Fruit fly (Drosophila melanogaster) whole organism, embryonic: Measurements from ENCODE around the gene CG6431.
A peak's percentile ranks its signal among the peaks of the same experiment; 100 is the strongest.

Experiments used
- Bdp1 ChIP-seq: fragments of 200-800 bp; sonication (Bioruptor generic); optimal IDR thresholded peaks from 3 replicates; lab custom pipeline; 2016; ENCODE audit warnings: missing biosample characterization, missing genetic modification characterization
- CG10959 ChIP-seq: fragments of 200-800 bp; sonication (Bioruptor generic); IDR thresholded peaks from 2 replicates; pipeline ENCODE4 v1.3.6; 2022; ENCODE audit warnings: missing biosample characterization, missing genetic modification characterization
- CG10979 ChIP-seq: fragments of 200-800 bp; sonication (Bioruptor generic); optimal IDR thresholded peaks from 2 replicates; lab custom pipeline; 2018; ENCODE audit warnings: missing biosample characterization, mild to moderate bottlenecking, missing genetic modification characterization, moderate library complexity
- CG12769 ChIP-seq: fragments of 200-800 bp; sonication (Bioruptor generic); optimal IDR thresholded peaks from 2 replicates; lab custom pipeline; 2019; ENCODE audit warnings: missing biosample characterization, mild to moderate bottlenecking, missing genetic modification characterization, moderate library complexity
- CG12942 ChIP-seq: fragments of 200-800 bp; sonication (Bioruptor generic); optimal IDR thresholded peaks from 3 replicates; lab custom pipeline; 2016; ENCODE audit warnings: missing biosample characterization, missing genetic modification characterization
- CG14014 ChIP-seq: fragments of 200-800 bp; sonication (Bioruptor generic); IDR thresholded peaks from 2 replicates; pipeline ENCODE4 v1.3.6; 2022; ENCODE audit warnings: missing biosample characterization, missing genetic modification characterization
- CG14050 ChIP-seq: fragments of 200-800 bp; sonication (Bioruptor generic); IDR thresholded peaks from 3 replicates; pipeline ENCODE4 v1.3.6; 2022; ENCODE audit warnings: missing biosample characterization, missing genetic modification characterization
- CG14441 ChIP-seq: fragments of 200-800 bp; sonication (Bioruptor generic); IDR thresholded peaks from 2 replicates; pipeline ENCODE4 v1.3.6; 2022; ENCODE audit warnings: missing biosample characterization, missing genetic modification characterization
- CG14860 ChIP-seq: fragments of 200-800 bp; sonication (Bioruptor generic); IDR thresholded peaks from 3 replicates; pipeline ENCODE4 v1.3.6; 2022; ENCODE audit warnings: missing biosample characterization, missing genetic modification characterization; ENCODE audit not compliant: partially characterized antibody
- CG16779 ChIP-seq: fragments of 200-800 bp; sonication (Bioruptor generic); IDR thresholded peaks from 2 replicates; pipeline ENCODE4 v1.3.6; 2022; ENCODE audit warnings: missing biosample characterization, missing genetic modification characterization
- CG17802 ChIP-seq: fragments of 200-800 bp; sonication (Bioruptor generic); optimal IDR thresholded peaks from 2 replicates; lab custom pipeline; 2018; ENCODE audit warnings: missing biosample characterization, mild to moderate bottlenecking, missing genetic modification characterization, moderate library complexity
- CG32767 ChIP-seq: fragments of 200-800 bp; sonication (Bioruptor generic); IDR thresholded peaks from 2 replicates; pipeline ENCODE4 v1.3.6; 2022; ENCODE audit warnings: missing biosample characterization, missing genetic modification characterization
- CG4328 ChIP-seq: fragments of 200-800 bp; sonication (Bioruptor generic); optimal IDR thresholded peaks from 3 replicates; lab custom pipeline; 2017; ENCODE audit warnings: missing biosample characterization, missing genetic modification reagents, missing genetic modification characterization
- CG6813 ChIP-seq: fragments of 200-800 bp; sonication (Bioruptor generic); optimal IDR thresholded peaks from 2 replicates; lab custom pipeline; 2017; ENCODE audit warnings: missing biosample characterization, missing genetic modification characterization, mild to moderate bottlenecking, moderate library complexity, missing genetic modification reagents
- CG8924 ChIP-seq: fragments of 200-800 bp; optimal IDR thresholded peaks from 3 replicates; lab custom pipeline; 2019; ENCODE audit warnings: missing biosample characterization, mild to moderate bottlenecking, missing genetic modification characterization, moderate library complexity
- CG9727 ChIP-seq: fragments of 200-800 bp; sonication (Bioruptor generic); optimal IDR thresholded peaks from 3 replicates; lab custom pipeline; 2017; ENCODE audit warnings: missing biosample characterization, mild to moderate bottlenecking, missing genetic modification characterization
- CG9817 ChIP-seq: fragments of 200-800 bp; sonication (Bioruptor generic); optimal IDR thresholded peaks from 2 replicates; lab custom pipeline; 2018; ENCODE audit warnings: missing biosample characterization, mild to moderate bottlenecking, missing genetic modification characterization, moderate library complexity
- Deaf1 ChIP-seq: fragments of 200-800 bp; optimal IDR thresholded peaks from 3 replicates; lab custom pipeline; 2019; ENCODE audit warnings: missing biosample characterization, mild to moderate bottlenecking, missing genetic modification characterization, moderate library complexity
- Dip3 ChIP-seq: fragments of 200-800 bp; sonication (Bioruptor generic); optimal IDR thresholded peaks from 3 replicates; lab custom pipeline; 2016; ENCODE audit warnings: missing biosample characterization, missing genetic modification characterization
- Dll ChIP-seq: fragments of 200-800 bp; sonication (Bioruptor generic); IDR thresholded peaks from 4 replicates; pipeline ENCODE4 v1.3.6; 2022; ENCODE audit warnings: missing biosample characterization, missing genetic modification characterization; ENCODE audit not compliant: partially characterized antibody
- Drgx ChIP-seq: fragments of 200-800 bp; sonication (Bioruptor generic); IDR thresholded peaks from 2 replicates; pipeline ENCODE4 v1.3.6; 2022; ENCODE audit warnings: missing biosample characterization, missing genetic modification characterization
- Elba2 ChIP-seq: fragments of 200-800 bp; sonication (Bioruptor generic); optimal IDR thresholded peaks from 3 replicates; lab custom pipeline; 2016; ENCODE audit warnings: missing biosample characterization, missing genetic modification characterization
- Fer1 ChIP-seq: fragments of 200-800 bp; sonication (Bioruptor generic); optimal IDR thresholded peaks from 2 replicates; lab custom pipeline; 2017; ENCODE audit warnings: missing biosample characterization, mild to moderate bottlenecking, missing genetic modification characterization
- H2.0 ChIP-seq: fragments of 200-800 bp; sonication (Bioruptor generic); IDR thresholded peaks from 2 replicates; pipeline ENCODE4 v1.3.6; 2022; ENCODE audit warnings: missing biosample characterization, missing genetic modification characterization
- MBD-R2 ChIP-seq: fragments of 200-800 bp; sonication (Bioruptor generic); IDR thresholded peaks from 2 replicates; pipeline ENCODE4 v1.3.6; 2022; ENCODE audit warnings: missing biosample characterization, missing genetic modification characterization
- Oaz ChIP-seq: fragments of 200-800 bp; sonication (Bioruptor generic); IDR thresholded peaks from 2 replicates; pipeline ENCODE4 v1.3.6; 2022; ENCODE audit warnings: missing biosample characterization, missing genetic modification characterization
- Poxn ChIP-seq: fragments of 200-800 bp; sonication (Bioruptor generic); IDR thresholded peaks from 2 replicates; pipeline ENCODE4 v1.3.6; 2022; ENCODE audit warnings: missing biosample characterization, missing genetic modification characterization
- Sox100B ChIP-seq: fragments of 200-800 bp; sonication (Bioruptor generic); optimal IDR thresholded peaks from 3 replicates; lab custom pipeline; 2018; ENCODE audit warnings: missing biosample characterization, mild to moderate bottlenecking, missing genetic modification characterization
- Sox102F ChIP-seq: fragments of 200-800 bp; sonication (Bioruptor generic); optimal IDR thresholded peaks from 2 replicates; lab custom pipeline; 2018; ENCODE audit warnings: missing biosample characterization, mild to moderate bottlenecking, missing genetic modification characterization, moderate library complexity
- ash1 ChIP-seq: fragments of 200-800 bp; sonication (Bioruptor generic); optimal IDR thresholded peaks from 2 replicates; lab custom pipeline; 2018; ENCODE audit warnings: missing biosample characterization, mild to moderate bottlenecking, missing genetic modification characterization
- bab2 ChIP-seq: fragments of 200-800 bp; sonication (Bioruptor generic); optimal IDR thresholded peaks from 2 replicates; lab custom pipeline; 2016; ENCODE audit warnings: missing biosample characterization, missing genetic modification characterization
- bigmax ChIP-seq: fragments of 200-800 bp; sonication (Bioruptor generic); optimal IDR thresholded peaks from 2 replicates; lab custom pipeline; 2018; ENCODE audit warnings: missing biosample characterization, mild to moderate bottlenecking, missing genetic modification characterization
- cad ChIP-seq: fragments of >200 bp; optimal IDR thresholded peaks from 2 replicates; lab custom pipeline; 2017; ENCODE audit warnings: missing biosample characterization, missing genetic modification characterization
- cato ChIP-seq: fragments of 200-800 bp; sonication (Bioruptor generic); optimal IDR thresholded peaks from 2 replicates; lab custom pipeline; 2016; ENCODE audit warnings: missing biosample characterization, missing genetic modification characterization, borderline replicate concordance
- crp ChIP-seq, 2 experiments: fragments of 200-800 bp; sonication (Bioruptor generic); optimal IDR thresholded peaks; 2 replicates in 1 of 2; 3 replicates in 1 of 2; lab custom pipeline; 2017; ENCODE audit warnings: missing biosample characterization in 2 of 2, missing genetic modification characterization in 2 of 2, mild to moderate bottlenecking in 1 of 2, moderate library complexity in 1 of 2
- dm ChIP-seq: fragments of 200-800 bp; sonication (Bioruptor generic); optimal IDR thresholded peaks from 3 replicates; lab custom pipeline; 2016; ENCODE audit warnings: missing biosample characterization, missing genetic modification characterization
- fd3F ChIP-seq: fragments of 200-800 bp; sonication (Bioruptor generic); optimal IDR thresholded peaks from 2 replicates; lab custom pipeline; 2018; ENCODE audit warnings: missing biosample characterization, mild to moderate bottlenecking, missing genetic modification characterization, moderate library complexity
- gro ChIP-seq: fragments of 200-800 bp; sonication (Bioruptor generic); optimal IDR thresholded peaks from 2 replicates; lab custom pipeline; 2016; ENCODE audit warnings: missing biosample characterization, missing genetic modification characterization
- mirr ChIP-seq: fragments of 200-800 bp; sonication (Bioruptor generic); optimal IDR thresholded peaks from 3 replicates; lab custom pipeline; 2018; ENCODE audit warnings: missing biosample characterization, mild to moderate bottlenecking, missing genetic modification characterization
- nom ChIP-seq: fragments of 200-800 bp; sonication (Bioruptor generic); optimal IDR thresholded peaks from 2 replicates; lab custom pipeline; 2017; ENCODE audit warnings: missing biosample characterization, missing genetic modification characterization, mild to moderate bottlenecking, moderate library complexity, missing genetic modification reagents
- pnt ChIP-seq: fragments of 200-800 bp; sonication (Bioruptor generic); optimal IDR thresholded peaks from 3 replicates; lab custom pipeline; 2016; ENCODE audit warnings: missing biosample characterization, missing genetic modification characterization
- repo ChIP-seq: fragments of 200-800 bp; sonication (Bioruptor generic); optimal IDR thresholded peaks from 2 replicates; lab custom pipeline; 2016; ENCODE audit warnings: missing biosample characterization, missing genetic modification characterization
- sc ChIP-seq, 3 experiments: fragments of >200 bp in 2 of 3; fragments of 200-800 bp in 1 of 3; sonication (Bioruptor generic) in 1 of 3; optimal IDR thresholded peaks; 2 replicates in 2 of 3; 3 replicates in 1 of 3; lab custom pipeline; 2017; ENCODE audit warnings: mild to moderate bottlenecking in 1 of 3, missing biosample characterization in 1 of 3, missing genetic modification characterization in 1 of 3, missing genetic modification reagents in 1 of 3
- shn ChIP-seq: fragments of 200-800 bp; sonication (Bioruptor generic); optimal IDR thresholded peaks from 3 replicates; lab custom pipeline; 2016; ENCODE audit warnings: missing biosample characterization, missing genetic modification characterization
- sim ChIP-seq: fragments of 200-800 bp; sonication (Bioruptor generic); IDR thresholded peaks from 2 replicates; pipeline ENCODE4 v1.3.6; 2022; ENCODE audit warnings: missing biosample characterization, missing genetic modification characterization
- sug ChIP-seq: fragments of 200-800 bp; optimal IDR thresholded peaks from 2 replicates; lab custom pipeline; 2019; ENCODE audit warnings: missing biosample characterization, mild to moderate bottlenecking, missing genetic modification characterization, moderate library complexity
- vfl ChIP-seq: fragments of 200-800 bp; sonication (Bioruptor generic); optimal IDR thresholded peaks from 2 replicates; lab custom pipeline; 2016; ENCODE audit warnings: missing biosample characterization, missing genetic modification characterization
- vnd ChIP-seq: fragments of 200-800 bp; sonication (Bioruptor generic); IDR thresholded peaks from 3 replicates; pipeline ENCODE4 v1.3.6; 2022; ENCODE audit warnings: missing biosample characterization, missing genetic modification characterization; ENCODE audit not compliant: partially characterized antibody
- wdn ChIP-seq: fragments of 200-800 bp; sonication (Bioruptor generic); IDR thresholded peaks from 2 replicates; pipeline ENCODE4 v1.3.6; 2022; ENCODE audit warnings: missing biosample characterization, missing genetic modification characterization
- zf30C ChIP-seq: fragments of 200-800 bp; sonication (Bioruptor generic); optimal IDR thresholded peaks from 3 replicates; lab custom pipeline; 2018; ENCODE audit warnings: missing biosample characterization, mild to moderate bottlenecking, missing genetic modification characterization

The CG6431 gene

DNA sequence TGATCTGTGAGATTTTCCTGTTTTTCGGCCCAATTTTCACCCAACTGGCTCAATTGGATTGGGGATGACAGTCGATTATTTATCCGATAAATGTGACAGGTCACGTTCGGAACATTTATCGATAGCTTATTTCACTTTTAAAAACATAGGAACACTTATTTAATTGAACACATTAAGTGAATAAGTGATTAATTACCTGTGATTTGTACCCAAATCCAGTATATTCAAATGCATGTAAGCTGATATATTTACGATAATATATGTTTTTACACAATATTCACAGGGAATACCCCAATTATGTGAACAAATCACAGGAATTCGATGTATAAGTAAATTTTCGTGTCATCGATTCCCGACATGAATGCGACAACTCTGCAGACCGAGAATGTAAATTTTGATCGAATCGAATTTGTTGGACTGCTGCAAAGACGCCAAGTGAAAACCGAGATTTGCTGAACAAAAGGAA lies 8.4 kb downstream of the CG6431 start, which contains the start of the genes EMC3 and Dpy-30L1 (continued):
- no peak for TF ChIP-seq wdn (GFP tag; lab: Robert Waterston, UW)
- peak; percentile 86 for TF ChIP-seq CG14860 (GFP tag; lab: Robert Waterston, UW)
- TF ChIP-seq Bdp1 (GFP tag; lab: Kevin White, UChicago): no peak
- TF ChIP-seq sim (GFP tag; lab: Robert Waterston, UW): no peak
- peak; percentile 8 for TF ChIP-seq dm (GFP tag; lab: Kevin White, UChicago)
- TF ChIP-seq Drgx: no peak; the same call in 1 of the 2 replicates
- peak; percentile 45 for TF ChIP-seq Dip3 (GFP tag; lab: Kevin White, UChicago)
- TF ChIP-seq CG14050 (GFP tag; lab: Robert Waterston, UW): no peak
- TF ChIP-seq Sox100B (GFP tag; lab: Kevin White, UChicago): no peak
- no peak for TF ChIP-seq nom (GFP tag; lab: Kevin White, UChicago)
- TF ChIP-seq CG12769 (tag; lab: Kevin White, UChicago): no peak
- TF ChIP-seq CG4328 (GFP tag; lab: Kevin White, UChicago): peak; percentile 1
- TF ChIP-seq Poxn (GFP tag; lab: Robert Waterston, UW): no peak
- TF ChIP-seq CG10979: peak; percentile 52
- TF ChIP-seq CG16779 (GFP tag; lab: Robert Waterston, UW): no peak
- peak; percentile 40 for TF ChIP-seq bab2 (GFP tag; lab: Kevin White, UChicago)
- TF ChIP-seq Fer1 (GFP tag; lab: Kevin White, UChicago): peak; percentile 57
- TF ChIP-seq CG10959 (GFP tag; lab: Robert Waterston, UW): no peak
- peak; percentile 32 for TF ChIP-seq CG12942 (GFP tag; lab: Kevin White, UChicago)
- TF ChIP-seq CG9727 (GFP tag; lab: Kevin White, UChicago): peak; percentile 52
- TF ChIP-seq shn (GFP tag; lab: Kevin White, UChicago): no peak
- TF ChIP-seq vnd: peak; percentile 78
- no peak for TF ChIP-seq CG8924 (tag; lab: Kevin White, UChicago)
- peak; percentile 44 for TF ChIP-seq CG9817 (tag; lab: Kevin White, UChicago)
- peak; percentile 66 for TF ChIP-seq gro
- TF ChIP-seq repo (GFP tag; lab: Kevin White, UChicago): no peak
- no peak for TF ChIP-seq Deaf1
- peak; percentile 10 for TF ChIP-seq vfl (GFP tag; lab: Kevin White, UChicago)
- no peak for TF ChIP-seq mirr (GFP tag; lab: Kevin White, UChicago)
- no peak for TF ChIP-seq Oaz
- TF ChIP-seq sug (tag; lab: Kevin White, UChicago): no peak
- TF ChIP-seq Dll (GFP tag; lab: Robert Waterston, UW): peak; percentile 94
- TF ChIP-seq CG14441 (GFP tag; lab: Robert Waterston, UW): peak; percentile 53; the same call in 1 of the 2 replicates
- TF ChIP-seq Sox102F: no peak
- TF ChIP-seq CG6813 (GFP tag; lab: Kevin White, UChicago): no peak
- TF ChIP-seq CG17802: no peak
- peak; percentile 26 for TF ChIP-seq fd3F (GFP tag; lab: Kevin White, UChicago)
- TF ChIP-seq H2.0: peak; percentile 48
- TF ChIP-seq ash1 (GFP tag; lab: Kevin White, UChicago): no peak
- no peak for TF ChIP-seq CG14014 (GFP tag; lab: Robert Waterston, UW)
- TF ChIP-seq zf30C (GFP tag; lab: Kevin White, UChicago): no peak
- peak; percentile 89 for TF ChIP-seq MBD-R2 (GFP tag; lab: Robert Waterston, UW)
- peak in 1 of 2 experiments; percentile 30 for TF ChIP-seq crp (GFP tag; optimal IDR thresholded peaks at IDR 0.05; lab: Kevin White, UChicago)
- TF ChIP-seq cad (GFP tag; lab: Kevin White, UChicago): no peak
- 0 out of 2 replicates have a peak, but pooled peaks have one; percentile 25 for TF ChIP-seq CG32767 (GFP tag; lab: Robert Waterston, UW)
- TF ChIP-seq cato (GFP tag; lab: Kevin White, UChicago): no peak
- no peak for TF ChIP-seq bigmax
- TF ChIP-seq sc (optimal IDR thresholded peaks at IDR 0.05; lab: Kevin White, UChicago): no peak
- TF ChIP-seq sc (GFP tag; optimal IDR thresholded peaks at IDR 0.05; lab: Kevin White, UChicago): no peak
- TF ChIP-seq Elba2 (GFP tag; lab: Kevin White, UChicago): peak; percentile 32
- no peak for TF ChIP-seq pnt (GFP tag; lab: Kevin White, UChicago)
